Worm (Caenorhabditis elegans): ENCODE data around the gene lys-2.

lys-2 gene

ce11 chrV:10294549-10294948 is 13.3 kb upstream of the lys-2 start, which contains the start of gene col-150:
col-150 (minus strand) TSS chrV:10294649.
- TF ChIP-seq attf-3 (GFP tag; conservative IDR thresholded peaks at IDR 0.05) (no peak), madf-8 (GFP tag; conservative IDR thresholded peaks at IDR 0.05) (no peak), tbx-9 (tag; optimal IDR thresholded peaks at IDR 0.05; ENCODE audit: borderline replicate concordance) (no peak), ztf-18 (tag; optimal IDR thresholded peaks at IDR 0.05) (no peak), lsy-27 (tag; optimal IDR thresholded peaks at IDR 0.05; ENCODE audit: borderline replicate concordance, insufficient read depth) (no peak), C17E4.6 (GFP tag; IDR thresholded peaks at IDR 0.05) (no peak), lin-40 (tag; optimal IDR thresholded peaks at IDR 0.05) (no peak), let-607 (tag; optimal IDR thresholded peaks at IDR 0.05) (no peak), nhr-120 (GFP tag; IDR thresholded peaks at IDR 0.05) (no peak), ama-1 (optimal IDR thresholded peaks at IDR 0.05) (no peak), ama-1 (GFP tag; optimal IDR thresholded peaks at IDR 0.05) (no peak), Y53F4B.3 (GFP tag; IDR thresholded peaks at IDR 0.05) (no peak), ceh-91 (GFP tag; IDR thresholded peaks at IDR 0.05) (no peak), hmg-20 (GFP tag; IDR thresholded peaks at IDR 0.05) (no peak), repo-1 (tag; optimal IDR thresholded peaks at IDR 0.05) (no peak), T07F8.4 (tag; optimal IDR thresholded peaks at IDR 0.05) (no peak), F52B5.7 (tag; optimal IDR thresholded peaks at IDR 0.05) (no peak), B0035.1 (tag; optimal IDR thresholded peaks at IDR 0.05) (no peak), B0019.2 (GFP tag; conservative IDR thresholded peaks at IDR 0.05) (no peak)

- TF ChIP-seq B0261.1 (tag; optimal IDR thresholded peaks at IDR 0.05) (no peak), lir-1 (GFP tag; conservative IDR thresholded peaks at IDR 0.05) (no peak), nhr-80 (tag; optimal IDR thresholded peaks at IDR 0.05) (peak; percentile 32)
These were observed 11.6 kb upstream of the lys-2 start, which contains the start of gene col-149 for ce11 chrV:10292819-10293357. col-149 (minus strand) TSS chrV:10292869.

ce11 chrV:10291848-10292247 is 10.6 kb upstream of the lys-2 start:
- no peak for TF ChIP-seq C17E4.6 (GFP tag; IDR thresholded peaks at IDR 0.05)
- no peak for TF ChIP-seq hlh-12 (tag; optimal IDR thresholded peaks at IDR 0.05)
- TF ChIP-seq pbrm-1 (GFP tag; IDR thresholded peaks at IDR 0.05): no peak
- TF ChIP-seq Y56A3A.18 (GFP tag; IDR thresholded peaks at IDR 0.05): no peak
- no peak for TF ChIP-seq lin-40 (tag; optimal IDR thresholded peaks at IDR 0.05)
- no peak for TF ChIP-seq pha-4 (tag; optimal IDR thresholded peaks at IDR 0.05)
- TF ChIP-seq zfh-2 (GFP tag; conservative IDR thresholded peaks at IDR 0.05): no peak
- TF ChIP-seq hsf-1 (GFP tag; IDR thresholded peaks at IDR 0.05): no peak
- no peak for TF ChIP-seq D2030.7 (GFP tag; IDR thresholded peaks at IDR 0.05)
- no peak for TF ChIP-seq let-526 (GFP tag; IDR thresholded peaks at IDR 0.05)

- no peak for TF ChIP-seq nhr-80 (tag; optimal IDR thresholded peaks at IDR 0.05)
- TF ChIP-seq ceh-79 (tag; optimal IDR thresholded peaks at IDR 0.05): no peak
- no peak for TF ChIP-seq T26A5.8 (tag; optimal IDR thresholded peaks at IDR 0.05)
- TF ChIP-seq F23B12.7 (tag; optimal IDR thresholded peaks at IDR 0.05; ENCODE audit: insufficient read depth): no peak
- TF ChIP-seq F10E7.11 (tag; optimal IDR thresholded peaks at IDR 0.05): no peak
- no peak for TF ChIP-seq snpc-1.1 (tag; optimal IDR thresholded peaks at IDR 0.05; ENCODE audit: insufficient read depth)
- TF ChIP-seq F55B11.4 (tag; optimal IDR thresholded peaks at IDR 0.05; ENCODE audit: borderline replicate concordance, insufficient read depth): no peak
- TF ChIP-seq mes-4 (tag; optimal IDR thresholded peaks at IDR 0.05): no peak
- no peak for TF ChIP-seq madf-10 (tag; optimal IDR thresholded peaks at IDR 0.05)
- no peak for TF ChIP-seq ztf-18 (tag; optimal IDR thresholded peaks at IDR 0.05)
- no peak for TF ChIP-seq F49E8.2 (tag; optimal IDR thresholded peaks at IDR 0.05; ENCODE audit: insufficient read depth)
- no peak for TF ChIP-seq zim-3 (tag; optimal IDR thresholded peaks at IDR 0.05)
- TF ChIP-seq dpff-1 (tag; optimal IDR thresholded peaks at IDR 0.05): no peak
- no peak for TF ChIP-seq egrh-3 (GFP tag; IDR thresholded peaks at IDR 0.05)
- no peak for TF ChIP-seq chd-7 (tag; optimal IDR thresholded peaks at IDR 0.05)
- TF ChIP-seq egl-18 (GFP tag; IDR thresholded peaks at IDR 0.05): no peak
- TF ChIP-seq ekl-4 (GFP tag; IDR thresholded peaks at IDR 0.05): no peak
These were observed 8.5 kb upstream of the lys-2 start, which contains the start of gene B0024.15 for ce11 chrV:10289743-10290142. B0024.15 (plus strand) TSS chrV:10290043.

Data from whole organism, young adult.